Fruit fly (Drosophila melanogaster) whole organism, embryonic: ENCODE results near the gene CG17362.
A peak's percentile ranks its signal among the peaks of the same experiment; 100 is the strongest.

ENCODE experiments used
- Atf3 ChIP-seq: fragments of 200-800 bp; sonication (Bioruptor generic); optimal IDR thresholded peaks from 3 replicates; lab custom pipeline; 2016; ENCODE audit warnings: missing biosample characterization, missing genetic modification characterization
- Awh ChIP-seq: fragments of 200-800 bp; sonication (Bioruptor generic); IDR thresholded peaks from 2 replicates; pipeline ENCODE4, ENCODE4 v1.3.6; 2022; ENCODE audit warnings: missing biosample characterization, missing genetic modification characterization
- BtbVII ChIP-seq: fragments of 200-800 bp; sonication (Bioruptor generic); optimal IDR thresholded peaks from 3 replicates; lab custom pipeline; 2017; ENCODE audit warnings: missing biosample characterization, mild to moderate bottlenecking, missing genetic modification characterization
- CG13624 ChIP-seq: fragments of 200-800 bp; sonication (Bioruptor generic); optimal IDR thresholded peaks from 2 replicates; lab custom pipeline; 2016; ENCODE audit warnings: missing biosample characterization, missing genetic modification characterization
- CG13894 ChIP-seq: fragments of 200-800 bp; sonication (Bioruptor generic); optimal IDR thresholded peaks from 3 replicates; lab custom pipeline; 2018; ENCODE audit warnings: missing biosample characterization, mild to moderate bottlenecking, missing genetic modification characterization, moderate library complexity
- CG15514 ChIP-seq: fragments of 200-800 bp; sonication (Bioruptor generic); optimal IDR thresholded peaks from 3 replicates; lab custom pipeline; 2017; ENCODE audit warnings: missing biosample characterization, missing genetic modification characterization, mild to moderate bottlenecking, moderate library complexity, missing genetic modification reagents
- CG16813 ChIP-seq: fragments of 200-800 bp; sonication (Bioruptor generic); IDR thresholded peaks from 3 replicates; pipeline ENCODE4 v1.3.6; 2022; ENCODE audit warnings: missing biosample characterization, missing genetic modification characterization; ENCODE audit not compliant: partially characterized antibody
- CG17359 ChIP-seq: fragments of 200-800 bp; sonication (Bioruptor generic); optimal IDR thresholded peaks from 3 replicates; lab custom pipeline; 2018; ENCODE audit warnings: missing biosample characterization, mild to moderate bottlenecking, missing genetic modification characterization, moderate library complexity
- CG18599 ChIP-seq: fragments of 200-800 bp; sonication (Bioruptor generic); optimal IDR thresholded peaks from 3 replicates; lab custom pipeline; 2017; ENCODE audit warnings: missing biosample characterization, missing genetic modification characterization, mild to moderate bottlenecking, moderate library complexity, missing genetic modification reagents
- CG2889 ChIP-seq: fragments of 200-800 bp; sonication (Bioruptor generic); IDR thresholded peaks from 3 replicates; pipeline ENCODE4 v1.3.6; 2022; ENCODE audit warnings: missing biosample characterization, missing genetic modification characterization
- CG3065 ChIP-seq: fragments of 200-800 bp; sonication (Bioruptor generic); optimal IDR thresholded peaks from 2 replicates; lab custom pipeline; 2016; ENCODE audit warnings: missing biosample characterization, missing genetic modification characterization
- CG31365 ChIP-seq: fragments of 200-800 bp; sonication (Bioruptor generic); optimal IDR thresholded peaks from 2 replicates; lab custom pipeline; 2018; ENCODE audit warnings: missing biosample characterization, mild to moderate bottlenecking, missing genetic modification characterization
- CG4617 ChIP-seq: fragments of 200-800 bp; sonication (Bioruptor generic); optimal IDR thresholded peaks from 3 replicates; lab custom pipeline; 2016; ENCODE audit warnings: missing biosample characterization, missing genetic modification characterization, borderline replicate concordance
- CG5180 ChIP-seq: fragments of 200-800 bp; sonication (Bioruptor generic); optimal IDR thresholded peaks from 3 replicates; lab custom pipeline; 2017; ENCODE audit warnings: missing biosample characterization, missing genetic modification characterization, mild to moderate bottlenecking, moderate library complexity, missing genetic modification reagents
- CG6175 ChIP-seq: fragments of 200-800 bp; sonication (Bioruptor generic); IDR thresholded peaks from 3 replicates; pipeline ENCODE4 v1.3.6; 2022; ENCODE audit warnings: missing biosample characterization, missing genetic modification characterization
- CG6272 ChIP-seq: fragments of 200-800 bp; sonication (Bioruptor generic); IDR thresholded peaks from 2 replicates; pipeline ENCODE4 v1.3.6; 2022; ENCODE audit warnings: missing biosample characterization, missing genetic modification characterization
- CG6683 ChIP-seq: fragments of 200-800 bp; sonication (Bioruptor generic); optimal IDR thresholded peaks from 2 replicates; lab custom pipeline; 2017; ENCODE audit warnings: missing biosample characterization, mild to moderate bottlenecking, missing genetic modification characterization, missing genetic modification reagents
- CG7786 ChIP-seq: fragments of 200-800 bp; sonication (Bioruptor generic); optimal IDR thresholded peaks from 2 replicates; lab custom pipeline; 2016; ENCODE audit warnings: missing biosample characterization, missing genetic modification characterization
- Deaf1 ChIP-seq: fragments of 200-800 bp; optimal IDR thresholded peaks from 3 replicates; lab custom pipeline; 2019; ENCODE audit warnings: missing biosample characterization, mild to moderate bottlenecking, missing genetic modification characterization, moderate library complexity
- Dip2 ChIP-seq: fragments of 200-800 bp; sonication (Bioruptor generic); IDR thresholded peaks from 2 replicates; pipeline ENCODE4 v1.3.6; 2022; ENCODE audit warnings: missing biosample characterization, missing genetic modification characterization
- Dref ChIP-seq: fragments of 200-800 bp; sonication (Bioruptor generic); IDR thresholded peaks from 2 replicates; pipeline ENCODE4 v1.3.6; 2022; ENCODE audit warnings: missing biosample characterization, missing genetic modification characterization
- ERR ChIP-seq: fragments of 200-800 bp; sonication (Bioruptor generic); optimal IDR thresholded peaks from 2 replicates; lab custom pipeline; 2016; ENCODE audit warnings: missing biosample characterization, missing genetic modification characterization
- Fer2 ChIP-seq: fragments of 200-800 bp; sonication (Bioruptor generic); optimal IDR thresholded peaks from 2 replicates; lab custom pipeline; 2018; ENCODE audit warnings: missing biosample characterization, mild to moderate bottlenecking, missing genetic modification characterization, moderate library complexity
- Hr51 ChIP-seq, 2 experiments: fragments of 200-800 bp; sonication (Bioruptor generic); optimal IDR thresholded peaks; 2 replicates in 1 of 2; 3 replicates in 1 of 2; lab custom pipeline; 2016 to 2018; ENCODE audit warnings: missing biosample characterization in 2 of 2, missing genetic modification characterization in 2 of 2, mild to moderate bottlenecking in 1 of 2, moderate library complexity in 1 of 2
- Max ChIP-seq: fragments of 200-800 bp; sonication (Bioruptor generic); optimal IDR thresholded peaks from 2 replicates; lab custom pipeline; 2016; ENCODE audit warnings: missing biosample characterization, mild to moderate bottlenecking, missing genetic modification characterization
- NC2β ChIP-seq: fragments of 200-800 bp; sonication (Bioruptor generic); optimal IDR thresholded peaks from 2 replicates; lab custom pipeline; 2016; ENCODE audit warnings: missing biosample characterization, missing genetic modification characterization
- Nf-YA ChIP-seq: fragments of 200-800 bp; sonication (Bioruptor generic); IDR thresholded peaks from 2 replicates; pipeline ENCODE4 v1.3.6; 2022; ENCODE audit warnings: missing biosample characterization, missing genetic modification characterization
- Nf-YC ChIP-seq: fragments of 200-800 bp; optimal IDR thresholded peaks from 3 replicates; lab custom pipeline; 2019; ENCODE audit warnings: missing biosample characterization, mild to moderate bottlenecking, missing genetic modification characterization, moderate library complexity
- Scr ChIP-seq: fragments of 200-800 bp; sonication (Bioruptor generic); IDR thresholded peaks from 2 replicates; pipeline ENCODE4 v1.3.6; 2022; ENCODE audit warnings: missing biosample characterization, missing genetic modification characterization; ENCODE audit not compliant: partially characterized antibody
- Spps ChIP-seq: fragments of 200-800 bp; sonication (Bioruptor generic); optimal IDR thresholded peaks from 2 replicates; lab custom pipeline; 2018; ENCODE audit warnings: missing biosample characterization, mild to moderate bottlenecking, missing genetic modification characterization
- bbx ChIP-seq: fragments of 200-800 bp; sonication (Bioruptor generic); IDR thresholded peaks from 2 replicates; pipeline ENCODE4 v1.3.6; 2022; ENCODE audit warnings: missing biosample characterization, missing genetic modification characterization; ENCODE audit not compliant: partially characterized antibody
- cato ChIP-seq: fragments of 200-800 bp; sonication (Bioruptor generic); optimal IDR thresholded peaks from 2 replicates; lab custom pipeline; 2016; ENCODE audit warnings: missing biosample characterization, missing genetic modification characterization, borderline replicate concordance
- chinmo ChIP-seq: fragments of 200-800 bp; sonication (Bioruptor generic); IDR thresholded peaks from 4 replicates; pipeline ENCODE4 v1.3.6; 2022; ENCODE audit warnings: missing biosample characterization, missing genetic modification characterization; ENCODE audit not compliant: partially characterized antibody
- ci ChIP-seq: fragments of 200-800 bp; sonication (Bioruptor generic); IDR thresholded peaks from 3 replicates; pipeline ENCODE4 v1.3.6; 2022; ENCODE audit warnings: missing biosample characterization, missing genetic modification characterization
- dysf ChIP-seq: fragments of 200-800 bp; sonication (Bioruptor generic); IDR thresholded peaks from 3 replicates; pipeline ENCODE4 v1.3.6; 2022; ENCODE audit warnings: missing biosample characterization, missing genetic modification characterization
- fd102C ChIP-seq: fragments of 200-800 bp; sonication (Bioruptor generic); optimal IDR thresholded peaks from 2 replicates; lab custom pipeline; 2018; ENCODE audit warnings: missing biosample characterization, mild to moderate bottlenecking, missing genetic modification characterization, moderate library complexity
- fd64A ChIP-seq: fragments of 200-800 bp; sonication (Bioruptor generic); optimal IDR thresholded peaks from 3 replicates; lab custom pipeline; 2018; ENCODE audit warnings: missing biosample characterization, mild to moderate bottlenecking, missing genetic modification characterization
- gce ChIP-seq: fragments of 200-800 bp; sonication (Bioruptor generic); IDR thresholded peaks from 3 replicates; pipeline ENCODE4 v1.3.6; 2022; ENCODE audit warnings: missing biosample characterization, missing genetic modification characterization
- p53 ChIP-seq: fragments of 200-800 bp; sonication (Bioruptor generic); optimal IDR thresholded peaks from 2 replicates; lab custom pipeline; 2016; ENCODE audit warnings: missing biosample characterization, missing genetic modification characterization
- peb ChIP-seq: fragments of 200-800 bp; sonication (Bioruptor generic); IDR thresholded peaks from 2 replicates; pipeline ENCODE4 v1.3.6; 2022; ENCODE audit warnings: missing biosample characterization, missing genetic modification characterization
- so ChIP-seq: fragments of 200-800 bp; sonication (Bioruptor generic); IDR thresholded peaks from 3 replicates; pipeline ENCODE4 v1.3.6; 2022; ENCODE audit warnings: missing biosample characterization, missing genetic modification characterization
- sob ChIP-seq: fragments of 200-800 bp; sonication (Bioruptor generic); IDR thresholded peaks from 2 replicates; pipeline ENCODE4 v1.3.6; 2022; ENCODE audit warnings: missing biosample characterization, missing genetic modification characterization
- sr ChIP-seq: fragments of 200-800 bp; sonication (Bioruptor generic); IDR thresholded peaks from 3 replicates; pipeline ENCODE4 v1.3.6; 2022; ENCODE audit warnings: missing biosample characterization, missing genetic modification characterization
- stwl ChIP-seq: fragments of 200-800 bp; sonication (Bioruptor generic); optimal IDR thresholded peaks from 3 replicates; lab custom pipeline; 2018; ENCODE audit warnings: missing biosample characterization, mild to moderate bottlenecking, missing genetic modification characterization, moderate library complexity
- trh ChIP-seq: fragments of 200-800 bp; sonication (Bioruptor generic); optimal IDR thresholded peaks from 2 replicates; lab custom pipeline; 2016; ENCODE audit warnings: missing biosample characterization, missing genetic modification characterization
- vfl ChIP-seq: fragments of 200-800 bp; sonication (Bioruptor generic); optimal IDR thresholded peaks from 2 replicates; lab custom pipeline; 2016; ENCODE audit warnings: missing biosample characterization, missing genetic modification characterization
- vnd ChIP-seq: fragments of 200-800 bp; sonication (Bioruptor generic); IDR thresholded peaks from 3 replicates; pipeline ENCODE4 v1.3.6; 2022; ENCODE audit warnings: missing biosample characterization, missing genetic modification characterization; ENCODE audit not compliant: partially characterized antibody
- wor ChIP-seq: fragments of 200-800 bp; sonication (Bioruptor generic); IDR thresholded peaks from 2 replicates; pipeline ENCODE4 v1.3.6; 2022; ENCODE audit warnings: missing biosample characterization, missing genetic modification characterization
- yki ChIP-seq: fragments of >200 bp; optimal IDR thresholded peaks from 3 replicates; lab custom pipeline; 2018
- zfh1 ChIP-seq: fragments of 200-800 bp; sonication (Bioruptor generic); IDR thresholded peaks from 3 replicates; pipeline ENCODE4 v1.3.6; 2022; ENCODE audit warnings: missing biosample characterization, missing genetic modification characterization
- zfh2 ChIP-seq: fragments of 200-800 bp; sonication (Bioruptor generic); optimal IDR thresholded peaks from 2 replicates; lab custom pipeline; 2016; ENCODE audit warnings: missing biosample characterization, missing genetic modification characterization

Gene CG17362

dm6 chr3L:13993233-13993741 lies 6.9 kb downstream of the CG17362 start, which contains the start of gene CG17364:
Gene CG17364, minus strand, starts transcription at chr3L:13993400.
- TF ChIP-seq fd102C (no peak), Dip2 (GFP tag; lab: Robert Waterston, UW) (no peak), Scr (GFP tag; lab: Robert Waterston, UW) (no peak), NC2β (GFP tag; lab: Kevin White, UChicago) (no peak), CG6272 (GFP tag; lab: Robert Waterston, UW) (no peak), CG31365 (tag; lab: Kevin White, UChicago) (no peak), Dref (GFP tag; lab: Robert Waterston, UW) (no peak), Awh (GFP tag; lab: Robert Waterston, UW) (no peak), bbx (GFP tag; lab: Robert Waterston, UW) (no peak), ERR (GFP tag; lab: Kevin White, UChicago) (no peak), fd64A (GFP tag; lab: Kevin White, UChicago) (no peak), CG17359 (tag; lab: Kevin White, UChicago) (no peak), CG5180 (GFP tag; lab: Kevin White, UChicago) (peak; percentile 5), CG3065 (GFP tag; lab: Kevin White, UChicago) (no peak), Max (GFP tag; lab: Kevin White, UChicago) (no peak), Atf3 (GFP tag; lab: Kevin White, UChicago) (no peak), zfh2 (no peak), Nf-YC (tag; lab: Kevin White, UChicago) (no peak), p53 (GFP tag; lab: Kevin White, UChicago) (no peak), ci (GFP tag; lab: Robert Waterston, UW) (0 out of 3 replicates have a peak, but pooled peaks have one; percentile 26), sob (no peak), CG13624 (GFP tag; lab: Kevin White, UChicago) (no peak), vfl (GFP tag; lab: Kevin White, UChicago) (no peak), chinmo (GFP tag; lab: Robert Waterston, UW) (0 out of 4 replicates have a peak, but pooled peaks have one; percentile 48), peb (GFP tag; lab: Robert Waterston, UW) (no peak), Hr51 (GFP tag; optimal IDR thresholded peaks at IDR 0.05; lab: Kevin White, UChicago) (no peak), vnd (no peak), CG6683 (GFP tag; lab: Kevin White, UChicago) (no peak), CG6175 (GFP tag; lab: Robert Waterston, UW) (no peak), Fer2 (no peak), gce (GFP tag; lab: Robert Waterston, UW) (no peak), CG15514 (GFP tag; lab: Kevin White, UChicago) (no peak), trh (GFP tag; lab: Kevin White, UChicago) (no peak), CG18599 (peak; percentile 10), CG7786 (GFP tag; lab: Kevin White, UChicago) (no peak), sr (no peak), BtbVII (GFP tag; lab: Kevin White, UChicago) (peak; percentile 10), Nf-YA (no peak), CG4617 (GFP tag; lab: Kevin White, UChicago) (no peak), so (GFP tag; lab: Robert Waterston, UW) (0 out of 3 replicates have a peak, but pooled peaks have one; percentile 22), yki (lab: Kevin White, UChicago) (peak; percentile 17), cato (GFP tag; lab: Kevin White, UChicago) (no peak), Spps (tag; lab: Kevin White, UChicago) (no peak), CG16813 (no peak), stwl (tag; lab: Kevin White, UChicago) (no peak), CG13894 (tag; lab: Kevin White, UChicago) (peak; percentile 8), CG2889 (no peak; the same call in 2 of the 3 replicates), Deaf1 (peak; percentile 96), dysf (GFP tag; lab: Robert Waterston, UW) (no peak), wor (GFP tag; lab: Robert Waterston, UW) (no peak), zfh1 (GFP tag; lab: Robert Waterston, UW) (0 out of 3 replicates have a peak, but pooled peaks have one; percentile 9)
